Worm (Caenorhabditis elegans): ENCODE results near the gene T11G6.5.

Gene T11G6.5

DNA sequence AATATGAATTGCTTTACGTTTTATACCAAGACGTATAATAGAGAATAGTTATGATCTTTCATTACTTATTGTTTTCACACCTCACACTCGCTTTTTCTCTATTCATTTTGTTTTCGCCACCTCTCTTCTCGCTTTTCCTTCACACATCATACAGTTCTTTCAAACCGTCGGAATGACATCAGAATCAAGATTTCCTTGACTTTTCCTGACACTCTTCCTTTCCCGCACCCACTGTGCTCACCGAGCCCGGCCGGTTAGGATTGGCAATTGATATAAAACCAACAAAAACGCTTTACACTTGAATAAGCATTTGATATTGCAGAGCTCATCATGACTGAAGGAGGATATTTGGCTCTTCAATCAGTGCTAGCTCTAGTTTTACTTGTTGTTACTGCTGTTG, 43.2 kb downstream of the T11G6.5 start, which contains the start of gene zipt-2.1:
Gene zipt-2.1, plus strand, starts transcription at position 301 of the 400 bp plus-strand sequence.
- TF ChIP-seq sma-3 (GFP tag; optimal IDR thresholded peaks at IDR 0.05) (no peak), nhr-21 (tag; optimal IDR thresholded peaks at IDR 0.05) (no peak), elt-1 (tag; optimal IDR thresholded peaks at IDR 0.05) (no peak), aly-2 (tag; optimal IDR thresholded peaks at IDR 0.05) (no peak), alr-1 (tag; optimal IDR thresholded peaks at IDR 0.05) (no peak), nhr-129 (tag; optimal IDR thresholded peaks at IDR 0.05) (no peak), ztf-11 (tag; optimal IDR thresholded peaks at IDR 0.05) (no peak), ztf-1 (GFP tag; conservative IDR thresholded peaks at IDR 0.05) (no peak), ztf-4 (tag; optimal IDR thresholded peaks at IDR 0.05) (no peak), ceh-82 (tag; optimal IDR thresholded peaks at IDR 0.05) (no peak), C34F6.9 (tag; optimal IDR thresholded peaks at IDR 0.05) (no peak), ama-1 (optimal IDR thresholded peaks at IDR 0.05) (no peak), nhr-11 (tag; optimal IDR thresholded peaks at IDR 0.05) (no peak), nhr-12 (tag; optimal IDR thresholded peaks at IDR 0.05) (no peak), fos-1 (tag; optimal IDR thresholded peaks at IDR 0.05) (no peak), ceh-16 (tag; optimal IDR thresholded peaks at IDR 0.05) (no peak)

DNA sequence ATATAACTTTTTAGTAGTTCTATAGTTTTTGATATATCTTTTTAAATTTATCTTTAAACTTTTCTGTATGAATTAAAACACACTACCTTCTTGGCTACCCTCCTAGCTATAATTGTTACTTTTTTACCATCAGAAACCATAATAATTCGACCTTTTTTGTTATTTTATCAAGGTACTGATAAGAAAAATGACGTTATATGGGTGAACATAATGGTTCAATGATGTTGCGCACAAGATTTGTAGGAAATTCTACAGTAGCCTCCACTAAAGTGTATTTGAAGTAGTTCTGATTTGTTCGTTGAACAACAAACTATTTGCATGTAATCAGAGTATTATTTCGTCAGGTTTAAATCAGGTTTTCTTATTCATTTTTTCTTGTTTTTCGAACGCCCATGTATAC, 44.0 kb downstream of the T11G6.5 start:
- no peak for TF ChIP-seq skn-1 (tag; optimal IDR thresholded peaks at IDR 0.05)
- no peak for TF ChIP-seq nhr-23 (tag; optimal IDR thresholded peaks at IDR 0.05)
- no peak for TF ChIP-seq unc-55 (GFP tag; optimal IDR thresholded peaks at IDR 0.05)
- TF ChIP-seq lin-11 (tag; optimal IDR thresholded peaks at IDR 0.05) = no peak

ce11 chrIV:10796707-10797106, 45.8 kb downstream of the T11G6.5 start:
- TF ChIP-seq gmeb-1 (tag; optimal IDR thresholded peaks at IDR 0.05) = peak; percentile 20
- no peak for TF ChIP-seq nhr-11 (tag; optimal IDR thresholded peaks at IDR 0.05)
- peak; percentile 12 for TF ChIP-seq sma-9 (GFP tag; optimal IDR thresholded peaks at IDR 0.05)
- TF ChIP-seq sma-9 (tag; optimal IDR thresholded peaks at IDR 0.05) = no peak
- TF ChIP-seq F13H6.1 (tag; optimal IDR thresholded peaks at IDR 0.05) = no peak
- TF ChIP-seq fos-1 (tag; optimal IDR thresholded peaks at IDR 0.05) = peak; percentile 34

DNA sequence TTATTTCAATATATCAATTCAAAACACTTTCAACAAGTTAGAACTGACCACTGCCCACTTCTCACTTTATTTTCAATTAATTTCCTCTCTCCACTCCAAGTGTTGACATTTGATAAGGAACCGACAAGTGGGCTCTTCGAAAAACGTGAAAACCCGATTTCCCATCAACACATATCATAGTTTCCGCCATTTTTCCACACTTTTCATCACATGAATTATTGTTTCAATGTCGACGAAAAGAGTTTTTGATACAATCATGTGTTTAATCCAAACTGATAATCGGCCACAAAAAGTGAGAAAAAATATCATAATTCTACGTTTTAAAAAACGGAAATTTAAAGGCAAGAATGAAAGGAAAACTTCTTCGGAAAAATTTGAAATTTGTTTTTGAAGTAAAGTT, 46.9 kb downstream of the T11G6.5 start:
- TF ChIP-seq nhr-77 (tag; optimal IDR thresholded peaks at IDR 0.05) = no peak
- no peak for TF ChIP-seq peb-1 (tag; optimal IDR thresholded peaks at IDR 0.05)
- TF ChIP-seq crh-2 (tag; optimal IDR thresholded peaks at IDR 0.05) = peak; percentile 45
- no peak for TF ChIP-seq unc-55 (GFP tag; optimal IDR thresholded peaks at IDR 0.05)
- TF ChIP-seq C34F6.9 (tag; optimal IDR thresholded peaks at IDR 0.05) = no peak
- TF ChIP-seq nhr-129 (tag; optimal IDR thresholded peaks at IDR 0.05) = peak; percentile 8

- TF ChIP-seq nhr-25 (tag; optimal IDR thresholded peaks at IDR 0.05) = peak; percentile 31
- TF ChIP-seq nhr-77 (tag; optimal IDR thresholded peaks at IDR 0.05) = no peak
- no peak for TF ChIP-seq Y55F3AM.14 (GFP tag; optimal IDR thresholded peaks at IDR 0.05)
- TF ChIP-seq aly-2 (tag; optimal IDR thresholded peaks at IDR 0.05) = no peak
- TF ChIP-seq nhr-237 (tag; optimal IDR thresholded peaks at IDR 0.05) = no peak
Observed at ce11 chrIV:10790353-10790752, 52.2 kb downstream of the T11G6.5 start, which contains the start of gene pept-2. TSS of gene pept-2 (plus strand) at chrIV:10790653.

DNA sequence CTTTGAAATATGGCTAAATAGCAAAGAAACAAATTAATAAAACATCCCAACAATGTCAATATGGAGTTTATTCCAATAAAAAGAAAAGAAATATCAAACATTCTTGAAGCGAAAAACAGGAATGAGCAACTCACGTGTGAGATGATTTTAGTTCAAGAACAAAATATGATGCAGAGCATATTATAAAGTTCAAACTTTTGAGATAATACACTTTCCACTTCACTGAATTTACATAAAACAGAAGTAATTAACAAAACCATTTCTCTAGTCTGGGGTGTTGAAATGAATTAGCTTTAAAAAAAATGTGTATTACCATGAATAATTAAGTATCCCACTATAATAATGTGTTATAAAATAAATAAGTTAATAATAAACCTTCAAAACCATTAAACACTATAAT, 55.8 kb downstream of the T11G6.5 start, which contains the start of gene srd-7:
Gene srd-7, minus strand, starts transcription at position 101 of the 400 bp plus-strand sequence.
- TF ChIP-seq ceh-82 (tag; optimal IDR thresholded peaks at IDR 0.05) = no peak
- TF ChIP-seq nhr-129 (tag; optimal IDR thresholded peaks at IDR 0.05) = no peak
- TF ChIP-seq nhr-10 (tag; optimal IDR thresholded peaks at IDR 0.05) = no peak
- no peak for TF ChIP-seq elt-1 (tag; optimal IDR thresholded peaks at IDR 0.05)
- no peak for TF ChIP-seq nhr-21 (tag; optimal IDR thresholded peaks at IDR 0.05)
- TF ChIP-seq lsy-2 (tag; optimal IDR thresholded peaks at IDR 0.05) = no peak
- TF ChIP-seq ama-1 (optimal IDR thresholded peaks at IDR 0.05) = no peak
- no peak for TF ChIP-seq mab-5 (tag; optimal IDR thresholded peaks at IDR 0.05)
- TF ChIP-seq nhr-12 (tag; optimal IDR thresholded peaks at IDR 0.05) = no peak

Measured in whole organism, L2 larva.